Fruit fly (Drosophila melanogaster): ENCODE results near the gene Rab1.

Rab1 gene

dm6 chr3R:21297387-21297956, 28.6 kb upstream of the Rab1 start (continued):
- TF ChIP-seq CG10321 (GFP tag; IDR thresholded peaks at IDR 0.05) (no peak), Vsx1 (GFP tag; optimal IDR thresholded peaks at IDR 0.05) (peak; percentile 86), CG6254 (GFP tag; optimal IDR thresholded peaks at IDR 0.05) (peak; percentile 73), CG17612 (GFP tag; IDR thresholded peaks at IDR 0.05) (no peak), MTF-1 (GFP tag; optimal IDR thresholded peaks at IDR 0.05; ENCODE audit: borderline replicate concordance) (peak; percentile 80), inv (GFP tag; IDR thresholded peaks at IDR 0.05; ENCODE audit: partially characterized antibody) (no peak), lab (GFP tag; optimal IDR thresholded peaks at IDR 0.05) (peak; percentile 96), tx (GFP tag; optimal IDR thresholded peaks at IDR 0.05) (peak; percentile 43), CG10462 (GFP tag; optimal IDR thresholded peaks at IDR 0.05) (peak; percentile 34), pfk (GFP tag; optimal IDR thresholded peaks at IDR 0.05) (peak; percentile 73), zf30C (GFP tag; optimal IDR thresholded peaks at IDR 0.05) (no peak), CG32532 (GFP tag; IDR thresholded peaks at IDR 0.05) (no peak), CG5245 (GFP tag; optimal IDR thresholded peaks at IDR 0.05) (no peak), Aef1 (GFP tag; IDR thresholded peaks at IDR 0.05) (no peak), Oaz (GFP tag; IDR thresholded peaks at IDR 0.05) (no peak), eve (GFP tag; optimal IDR thresholded peaks at IDR 0.05) (peak in 1 of 2 experiments; percentile 48), CG2199 (GFP tag; IDR thresholded peaks at IDR 0.05) (no peak), sna (GFP tag; IDR thresholded peaks at IDR 0.05; ENCODE audit: partially characterized antibody) (no peak), CG8359 (GFP tag; optimal IDR thresholded peaks at IDR 0.05; ENCODE audit: borderline replicate concordance) (peak; percentile 83), Bdp1 (GFP tag; optimal IDR thresholded peaks at IDR 0.05) (peak; percentile 58), CG33557 (GFP tag; optimal IDR thresholded peaks at IDR 0.05) (peak; percentile 64), gfzf (GFP tag; optimal IDR thresholded peaks at IDR 0.05) (peak; percentile 37), CG18619 (GFP tag; optimal IDR thresholded peaks at IDR 0.05) (peak; percentile 80), ranshi (GFP tag; IDR thresholded peaks at IDR 0.05) (no peak), Mes4 (GFP tag; optimal IDR thresholded peaks at IDR 0.05) (peak; percentile 63), CG15269 (tag; optimal IDR thresholded peaks at IDR 0.05) (peak; percentile 53), zen2 (GFP tag; IDR thresholded peaks at IDR 0.05; ENCODE audit: partially characterized antibody) (no peak), en (GFP tag; optimal IDR thresholded peaks at IDR 0.05) (peak; percentile 5), nom (GFP tag; optimal IDR thresholded peaks at IDR 0.05) (peak; percentile 54), wor (GFP tag; IDR thresholded peaks at IDR 0.05) (no peak), NFAT (GFP tag; IDR thresholded peaks at IDR 0.05) (no peak), CG14710 (tag; optimal IDR thresholded peaks at IDR 0.05) (peak; percentile 56), lbe (GFP tag; optimal IDR thresholded peaks at IDR 0.05) (peak; percentile 76), CG13775 (GFP tag; optimal IDR thresholded peaks at IDR 0.05) (peak; percentile 40), CG12659 (GFP tag; optimal IDR thresholded peaks at IDR 0.05) (peak; percentile 79), Fer1 (GFP tag; optimal IDR thresholded peaks at IDR 0.05) (peak; percentile 87), slp2 (GFP tag; optimal IDR thresholded peaks at IDR 0.05) (no peak), jigr1 (GFP tag; IDR thresholded peaks at IDR 0.05) (no peak), disco-r (GFP tag; optimal IDR thresholded peaks at IDR 0.05) (peak; percentile 71), CG8944 (GFP tag; optimal IDR thresholded peaks at IDR 0.05) (peak; percentile 2), E2f1 (GFP tag; IDR thresholded peaks at IDR 0.05) (no peak), ftz-f1 (GFP tag; optimal IDR thresholded peaks at IDR 0.05) (peak; percentile 27), CG16813 (GFP tag; IDR thresholded peaks at IDR 0.05; ENCODE audit: partially characterized antibody) (no peak), CG1602 (GFP tag; optimal IDR thresholded peaks at IDR 0.05) (peak; percentile 3), CG12071 (GFP tag; optimal IDR thresholded peaks at IDR 0.05) (peak; percentile 84), Dref (GFP tag; IDR thresholded peaks at IDR 0.05) (no peak), tll (GFP tag; optimal IDR thresholded peaks at IDR 0.05) (peak in 1 of 2 experiments; percentile 51), fru (optimal IDR thresholded peaks at IDR 0.05) (no peak), Max (GFP tag; optimal IDR thresholded peaks at IDR 0.05) (peak; percentile 66), onecut (GFP tag; IDR thresholded peaks at IDR 0.05) (peak; percentile 92)

Data from whole organism, embryonic.